Worm (Caenorhabditis elegans) whole organism, L3 larva: ENCODE results near the gene Y9C2UA.1.
A peak's percentile ranks its signal among the peaks of the same experiment; 100 is the strongest.

ENCODE experiments used
- ZK546.5 ChIP-seq: sonication (generic microtip); optimal IDR thresholded peaks from 2 replicates; lab custom pipeline; 2017; ENCODE audit warnings: missing biosample characterization, missing genetic modification characterization
- ama-1 ChIP-seq: fragments of 150-350 bp; optimal IDR thresholded peaks from 2 replicates; lab custom pipeline; 2018
- ceh-16 ChIP-seq: sonication (generic microtip); optimal IDR thresholded peaks from 2 replicates; lab custom pipeline; 2017; ENCODE audit warnings: missing biosample characterization, missing genetic modification characterization
- ceh-28 ChIP-seq: fragments of 150-350 bp; optimal IDR thresholded peaks from 2 replicates; lab custom pipeline; 2014; ENCODE audit warnings: missing biosample characterization, missing genetic modification reagents, missing genetic modification characterization
- ceh-9 ChIP-seq: sonication (generic microtip); optimal IDR thresholded peaks from 2 replicates; lab custom pipeline; 2018; ENCODE audit warnings: missing biosample characterization, missing genetic modification characterization
- egl-27 ChIP-seq: sonication (generic microtip); optimal IDR thresholded peaks from 4 replicates; lab custom pipeline; 2017; ENCODE audit warnings: missing biosample characterization, missing genetic modification reagents, missing genetic modification characterization
- egl-5 ChIP-seq: fragments of 150-350 bp; optimal IDR thresholded peaks from 2 replicates; lab custom pipeline; 2017; ENCODE audit warnings: missing biosample characterization, missing genetic modification reagents, missing genetic modification characterization, inconsistent platforms
- elt-1 ChIP-seq: fragments of 150-350 bp; optimal IDR thresholded peaks from 2 replicates; lab custom pipeline; 2014; ENCODE audit warnings: missing biosample characterization, missing genetic modification characterization
- elt-3 ChIP-seq, 3 experiments: fragments of 150-350 bp in 1 of 3; sonication (generic microtip) in 2 of 3; optimal IDR thresholded peaks; 2 replicates in 2 of 3; 4 replicates in 1 of 3; lab custom pipeline; 2014 to 2017; ENCODE audit warnings: missing biosample characterization in 3 of 3, missing genetic modification characterization in 3 of 3
- fos-1 ChIP-seq: fragments of 150-350 bp; optimal IDR thresholded peaks from 2 replicates; lab custom pipeline; 2014; ENCODE audit warnings: missing biosample characterization, missing genetic modification characterization
- jun-1 ChIP-seq: fragments of 150-350 bp; optimal IDR thresholded peaks from 2 replicates; lab custom pipeline; 2014; ENCODE audit warnings: missing biosample characterization, missing genetic modification reagents, missing genetic modification characterization
- lin-15B ChIP-seq: fragments of 150-350 bp; optimal IDR thresholded peaks from 2 replicates; lab custom pipeline; 2014; ENCODE audit warnings: missing biosample characterization, missing genetic modification characterization
- lin-39 ChIP-seq: fragments of 150-350 bp; optimal IDR thresholded peaks from 2 replicates; lab custom pipeline; 2018; ENCODE audit warnings: missing biosample characterization, missing genetic modification reagents, missing genetic modification characterization
- lsy-12 ChIP-seq: sonication (generic microtip); optimal IDR thresholded peaks from 2 replicates; lab custom pipeline; 2016; ENCODE audit warnings: mild to moderate bottlenecking, missing genetic modification characterization, missing compliant biosample characterization
- mml-1 ChIP-seq: fragments of 150-350 bp; sonication (generic microtip); optimal IDR thresholded peaks from 3 replicates; lab custom pipeline; 2014; ENCODE audit warnings: missing biosample characterization, missing genetic modification characterization
- nhr-12 ChIP-seq: fragments of 150-350 bp; optimal IDR thresholded peaks from 2 replicates; lab custom pipeline; 2014; ENCODE audit warnings: missing biosample characterization, missing genetic modification characterization
- nhr-23 ChIP-seq: fragments of 150-350 bp; optimal IDR thresholded peaks from 2 replicates; lab custom pipeline; 2014; ENCODE audit warnings: missing biosample characterization, missing genetic modification reagents, missing genetic modification characterization
- nhr-237 ChIP-seq: fragments of 150-350 bp; optimal IDR thresholded peaks from 2 replicates; lab custom pipeline; 2014; ENCODE audit warnings: missing biosample characterization, missing genetic modification characterization
- nhr-25 ChIP-seq: sonication (generic microtip); optimal IDR thresholded peaks from 2 replicates; lab custom pipeline; 2017; ENCODE audit warnings: missing biosample characterization, missing genetic modification characterization
- nhr-43 ChIP-seq: sonication (generic microtip); optimal IDR thresholded peaks from 2 replicates; lab custom pipeline; 2016; ENCODE audit warnings: mild to moderate bottlenecking, missing genetic modification characterization, missing compliant biosample characterization; ENCODE audit not compliant: poor library complexity, severe bottlenecking
- nhr-76 ChIP-seq: fragments of 150-350 bp; sonication (generic microtip); optimal IDR thresholded peaks from 5 replicates; lab custom pipeline; 2014; ENCODE audit warnings: missing biosample characterization, missing genetic modification characterization
- nhr-77 ChIP-seq: fragments of 150-350 bp; optimal IDR thresholded peaks from 2 replicates; lab custom pipeline; 2014; ENCODE audit warnings: missing biosample characterization, missing genetic modification characterization
- sea-2 ChIP-seq: fragments of 150-350 bp; sonication (generic microtip); optimal IDR thresholded peaks from 4 replicates; lab custom pipeline; 2014; ENCODE audit warnings: missing biosample characterization, missing genetic modification reagents, missing genetic modification characterization
- skn-1 ChIP-seq: fragments of 150-350 bp; optimal IDR thresholded peaks from 2 replicates; lab custom pipeline; 2014; ENCODE audit warnings: missing biosample characterization, missing genetic modification characterization
- snpc-4 ChIP-seq: fragments of 150-350 bp; optimal IDR thresholded peaks from 2 replicates; lab custom pipeline; 2014; ENCODE audit warnings: missing biosample characterization, missing genetic modification characterization
- tbx-2 ChIP-seq: sonication (generic microtip); optimal IDR thresholded peaks from 2 replicates; lab custom pipeline; 2016; ENCODE audit warnings: mild to moderate bottlenecking, missing genetic modification characterization, missing compliant biosample characterization
- unc-62 ChIP-seq: fragments of 150-350 bp; sonication (generic microtip); optimal IDR thresholded peaks from 4 replicates; lab custom pipeline; 2014; ENCODE audit warnings: missing biosample characterization, missing genetic modification reagents, missing genetic modification characterization
- zag-1 ChIP-seq: fragments of 150-350 bp; optimal IDR thresholded peaks from 2 replicates; lab custom pipeline; 2014; ENCODE audit warnings: missing biosample characterization, missing genetic modification characterization
- ztf-11 ChIP-seq: fragments of 150-350 bp; optimal IDR thresholded peaks from 2 replicates; lab custom pipeline; 2014; ENCODE audit warnings: missing biosample characterization, missing genetic modification characterization
- ztf-4 ChIP-seq: fragments of 150-350 bp; optimal IDR thresholded peaks from 2 replicates; lab custom pipeline; 2014; ENCODE audit warnings: missing biosample characterization, missing genetic modification characterization

Y9C2UA.1 gene

DNA sequence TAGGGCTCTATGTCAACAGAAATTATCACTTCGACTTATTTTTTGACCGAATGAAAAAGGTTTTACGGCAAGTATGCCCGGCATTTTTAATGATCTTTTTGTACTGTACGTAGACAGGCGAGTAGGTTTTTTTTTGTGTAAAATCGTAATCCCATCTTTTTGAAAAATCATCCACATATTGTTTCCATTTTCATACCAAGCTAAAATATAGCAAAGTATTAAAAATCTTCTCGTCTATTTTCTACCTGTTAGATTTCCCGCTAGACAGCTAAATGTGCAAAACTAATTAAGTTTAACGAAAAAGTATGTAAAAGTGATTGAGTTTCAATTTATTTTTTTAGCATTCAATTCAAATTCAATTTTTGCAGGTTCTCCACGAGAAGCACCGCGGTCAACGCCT lies 8.1 kb upstream of the Y9C2UA.1 start, which contains the start of gene C16D2.1:
C16D2.1 (plus strand) TSS at position 301 of the 400 bp plus-strand sequence.
- no peak for TF ChIP-seq nhr-237
- no peak for TF ChIP-seq egl-27 (tag; lab: Kevin White, UChicago)
- no peak for TF ChIP-seq lin-15B
- TF ChIP-seq fos-1 (tag; lab: Kevin White, UChicago), result no peak
- TF ChIP-seq mml-1 (tag; lab: Kevin White, UChicago), result no peak
- no peak for TF ChIP-seq nhr-25 (tag; lab: Kevin White, UChicago)
- no peak for TF ChIP-seq sea-2
- TF ChIP-seq egl-5 (tag; lab: Kevin White, UChicago), result no peak
- no peak for TF ChIP-seq lsy-12 (tag; lab: Kevin White, UChicago)
- no peak for TF ChIP-seq ceh-28
- no peak for TF ChIP-seq ztf-4 (tag; lab: Kevin White, UChicago)

DNA sequence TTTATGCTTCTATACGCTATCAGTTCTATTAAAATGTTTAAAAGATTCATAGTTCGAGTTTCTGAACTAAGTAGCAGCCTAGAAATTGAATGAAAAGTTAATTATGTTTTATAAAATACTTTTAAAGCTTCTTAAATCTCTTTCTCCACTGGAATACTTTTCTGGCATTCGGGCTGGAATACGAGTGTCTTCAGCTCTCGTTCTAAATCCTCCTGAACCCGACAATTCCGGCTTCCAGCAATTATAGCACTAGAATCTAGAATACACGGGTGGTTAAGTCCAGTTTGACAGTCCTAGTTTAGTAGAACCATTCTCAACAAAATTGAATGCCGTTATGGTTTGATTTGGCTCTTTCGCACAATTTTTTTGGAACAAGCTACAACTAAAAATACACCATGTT lies 7.1 kb upstream of the Y9C2UA.1 start:
- TF ChIP-seq elt-1 (tag; lab: Kevin White, UChicago), result no peak
- TF ChIP-seq ceh-28, result peak; percentile 14
- TF ChIP-seq nhr-43 (tag; lab: Kevin White, UChicago), result peak; percentile 12
- no peak for TF ChIP-seq unc-62 (GFP tag; lab: Kevin White, UChicago)
- no peak for TF ChIP-seq nhr-23 (tag; lab: Kevin White, UChicago)
- TF ChIP-seq nhr-77 (tag; lab: Kevin White, UChicago), result no peak
- no peak for TF ChIP-seq elt-3 (tag; optimal IDR thresholded peaks at IDR 0.05; lab: Kevin White, UChicago)
- TF ChIP-seq nhr-237, result no peak
- peak; percentile 62 for TF ChIP-seq lsy-12 (tag; lab: Kevin White, UChicago)
- TF ChIP-seq ztf-11 (tag; lab: Kevin White, UChicago), result no peak
- no peak for TF ChIP-seq jun-1
- no peak for TF ChIP-seq egl-27 (tag; lab: Kevin White, UChicago)
- no peak for TF ChIP-seq nhr-12

DNA sequence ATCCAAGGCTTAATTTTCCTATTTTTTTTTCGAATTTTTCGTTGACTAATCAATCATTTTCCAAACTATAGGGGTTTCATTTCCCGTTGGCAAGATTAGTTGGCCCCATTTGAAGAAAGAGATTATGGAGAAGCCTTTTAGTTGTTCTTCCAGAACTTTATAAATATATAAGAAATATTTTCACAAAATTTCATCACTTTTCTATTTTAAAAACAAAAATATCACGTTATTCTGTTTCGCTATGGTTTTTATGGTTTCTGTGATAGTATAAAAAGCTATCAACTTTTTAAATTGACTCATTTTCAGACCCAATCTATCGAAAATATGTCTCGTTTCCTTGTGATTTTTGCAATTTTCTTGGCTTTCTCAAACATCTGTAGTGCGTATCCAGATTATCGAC lies 3.6 kb upstream of the Y9C2UA.1 start, which contains the start of gene nlp-78:
nlp-78 (plus strand) TSS at position 301 of the 400 bp plus-strand sequence.
- no peak for TF ChIP-seq ceh-16 (tag; lab: Kevin White, UChicago)
- no peak for TF ChIP-seq ceh-28
- TF ChIP-seq elt-1 (tag; lab: Kevin White, UChicago), result no peak
- TF ChIP-seq ceh-9, result no peak
- no peak for TF ChIP-seq tbx-2 (tag; lab: Kevin White, UChicago)
- no peak for TF ChIP-seq ZK546.5 (tag; lab: Kevin White, UChicago)
- TF ChIP-seq lsy-12 (tag; lab: Kevin White, UChicago), result no peak
- TF ChIP-seq nhr-76 (tag; lab: Kevin White, UChicago), result no peak
- TF ChIP-seq snpc-4 (tag; lab: Kevin White, UChicago), result no peak
- TF ChIP-seq sea-2, result no peak
- TF ChIP-seq skn-1 (tag; lab: Kevin White, UChicago), result no peak
- TF ChIP-seq egl-5 (tag; lab: Kevin White, UChicago), result no peak
- no peak for TF ChIP-seq nhr-77 (tag; lab: Kevin White, UChicago)
- no peak for TF ChIP-seq lin-39
- no peak for TF ChIP-seq nhr-43 (tag; lab: Kevin White, UChicago)
- no peak for TF ChIP-seq elt-3 (tag; optimal IDR thresholded peaks at IDR 0.05; lab: Kevin White, UChicago)

DNA sequence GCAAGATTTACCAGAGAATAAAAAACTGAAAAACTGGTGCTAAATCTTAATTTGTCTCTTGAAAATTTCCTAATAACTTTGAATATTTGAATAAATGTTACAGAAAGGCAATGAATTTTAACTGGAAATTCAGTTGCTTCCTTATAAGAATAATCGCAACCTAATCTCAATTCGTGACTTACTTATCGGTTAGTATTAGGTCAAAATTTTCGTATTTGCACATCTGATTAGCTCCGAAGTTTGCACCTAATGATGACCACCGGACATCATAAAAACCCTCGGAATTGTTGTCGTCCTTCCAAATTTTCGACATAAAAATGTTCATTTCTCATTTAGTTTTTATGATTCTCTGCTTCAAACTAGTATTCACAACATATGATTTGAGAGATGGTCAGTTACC lies 1.6 kb upstream of the Y9C2UA.1 start, which contains the start of gene C16D2.3:
C16D2.3 (plus strand) TSS at position 301 of the 400 bp plus-strand sequence.
- no peak for TF ChIP-seq tbx-2 (tag; lab: Kevin White, UChicago)
- no peak for TF ChIP-seq ceh-16 (tag; lab: Kevin White, UChicago)
- no peak for TF ChIP-seq nhr-237
- no peak for TF ChIP-seq nhr-77 (tag; lab: Kevin White, UChicago)
- no peak for TF ChIP-seq lin-15B

DNA sequence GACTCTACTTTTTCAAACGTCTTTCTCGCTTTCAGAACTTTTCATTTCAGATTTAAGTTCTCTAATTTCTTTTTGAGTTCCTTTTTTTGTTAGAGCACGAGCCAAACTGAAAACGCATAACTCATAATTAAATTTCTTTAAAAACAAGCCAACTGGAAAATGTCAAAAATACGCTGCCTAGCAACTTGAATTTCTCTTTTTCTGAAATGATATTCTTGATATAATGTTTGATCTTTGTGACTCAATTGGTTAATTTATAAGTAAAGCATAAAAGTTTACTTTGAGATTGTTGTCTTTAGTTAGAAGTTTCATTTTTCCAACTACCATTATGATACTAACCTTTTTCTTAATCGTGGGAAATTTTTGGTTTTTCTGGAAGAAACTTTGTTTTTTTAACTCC lies 1.7 kb downstream of the Y9C2UA.1 start:
- TF ChIP-seq ama-1 (lab: Kevin White, UChicago) (no peak), zag-1 (no peak), egl-5 (tag; lab: Kevin White, UChicago) (no peak), fos-1 (tag; lab: Kevin White, UChicago) (no peak), nhr-25 (tag; lab: Kevin White, UChicago) (no peak), nhr-76 (tag; lab: Kevin White, UChicago) (no peak), egl-27 (tag; lab: Kevin White, UChicago) (no peak)

DNA sequence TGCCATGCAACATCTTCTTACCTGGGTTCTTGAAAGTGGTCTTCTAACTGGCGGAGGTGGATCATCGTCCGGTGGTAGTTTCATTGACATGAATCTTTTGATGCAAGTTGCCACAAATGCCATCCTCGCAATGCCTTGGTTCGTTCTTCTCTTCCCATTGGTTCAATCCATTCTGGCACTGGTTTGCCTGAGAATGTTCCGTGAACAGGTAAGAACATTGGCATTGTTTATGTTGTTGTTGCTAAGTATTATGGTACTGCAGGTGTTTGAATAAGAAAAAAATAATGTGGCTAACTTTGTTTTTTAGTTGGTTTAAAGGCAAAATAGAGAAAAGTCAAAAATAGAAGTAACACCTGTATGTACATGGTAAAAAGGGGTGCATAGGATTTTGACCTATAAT lies 4.3 kb downstream of the Y9C2UA.1 start:
- TF ChIP-seq fos-1 (tag; lab: Kevin White, UChicago) (no peak), egl-5 (tag; lab: Kevin White, UChicago) (no peak), nhr-23 (tag; lab: Kevin White, UChicago) (no peak)
